Fruit fly (Drosophila melanogaster): ENCODE measurements around the gene CG42570.

The CG42570 gene

DNA sequence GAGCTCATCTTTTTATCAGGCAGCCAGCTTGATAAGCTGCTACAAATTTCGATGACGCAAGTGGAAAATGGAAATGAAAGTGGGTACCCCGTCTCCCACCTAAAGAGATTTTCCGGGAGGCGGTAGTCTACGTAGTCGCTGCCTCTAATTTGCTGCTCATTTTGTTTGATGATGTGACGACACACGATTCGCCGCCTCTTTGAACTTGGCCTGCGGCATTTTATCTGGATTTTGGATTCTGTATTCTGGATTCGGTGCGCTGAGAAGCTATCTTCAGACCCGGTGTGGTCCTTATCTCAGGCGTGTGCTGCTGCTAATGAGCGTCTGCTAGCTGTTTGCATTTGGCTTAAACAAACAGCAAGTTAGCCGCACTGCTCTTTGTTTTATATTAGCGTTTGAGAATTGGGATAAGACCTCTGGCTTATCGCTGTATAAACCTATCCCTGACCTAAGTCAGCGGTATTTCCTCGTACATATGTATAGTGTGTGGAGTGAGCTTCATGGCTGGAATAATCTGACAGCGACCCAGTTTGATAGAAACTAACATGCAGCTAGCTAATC is 3.6 kb upstream of the CG42570 start (continued):
- TF ChIP-seq Rx (GFP tag; IDR thresholded peaks at IDR 0.05) (no peak), CTCF (GFP tag; optimal IDR thresholded peaks at IDR 0.05) (no peak), CG32772 (GFP tag; IDR thresholded peaks at IDR 0.05) (peak; percentile 37; the same call in 1 of the 2 replicates), CG11695 (GFP tag; IDR thresholded peaks at IDR 0.05) (peak; percentile 60; the same call in 1 of the 3 replicates), ara (GFP tag; IDR thresholded peaks at IDR 0.05) (peak; percentile 76), Ptx1 (GFP tag; IDR thresholded peaks at IDR 0.05) (0 out of 2 replicates have a peak, but pooled peaks have one; percentile 20), CG15479 (GFP tag; optimal IDR thresholded peaks at IDR 0.05) (peak; percentile 94), gem (tag; optimal IDR thresholded peaks at IDR 0.05) (peak; percentile 59), ewg (GFP tag; optimal IDR thresholded peaks at IDR 0.05) (peak; percentile 5), bcd (GFP tag; optimal IDR thresholded peaks at IDR 0.05) (peak; percentile 59), trem (tag; optimal IDR thresholded peaks at IDR 0.05) (peak; percentile 6), org-1 (GFP tag; optimal IDR thresholded peaks at IDR 0.05) (peak; percentile 66), sima (GFP tag; optimal IDR thresholded peaks at IDR 0.05) (peak; percentile 40), ap (GFP tag; IDR thresholded peaks at IDR 0.05) (0 out of 2 replicates have a peak, but pooled peaks have one; percentile 21), ems (GFP tag; optimal IDR thresholded peaks at IDR 0.05) (peak; percentile 43), HmgZ (tag; optimal IDR thresholded peaks at IDR 0.05) (peak; percentile 46), HmgD (GFP tag; optimal IDR thresholded peaks at IDR 0.05) (no peak), Awh (GFP tag; IDR thresholded peaks at IDR 0.05) (peak; percentile 71), tll (GFP tag; optimal IDR thresholded peaks at IDR 0.05) (peak in 1 of 2 experiments; percentile 64), zen (tag; optimal IDR thresholded peaks at IDR 0.05) (peak; percentile 86), CG2875 (GFP tag; optimal IDR thresholded peaks at IDR 0.05) (peak; percentile 76), scrt (GFP tag; optimal IDR thresholded peaks at IDR 0.05) (peak; percentile 38), ci (GFP tag; IDR thresholded peaks at IDR 0.05) (peak; percentile 68), CG3163 (GFP tag; optimal IDR thresholded peaks at IDR 0.05) (peak; percentile 30), gro (GFP tag; optimal IDR thresholded peaks at IDR 0.05) (peak; percentile 12), CG34224 (GFP tag; IDR thresholded peaks at IDR 0.05; ENCODE audit: partially characterized antibody) (no peak), Xbp1 (GFP tag; optimal IDR thresholded peaks at IDR 0.05) (peak; percentile 4), CG11723 (GFP tag; optimal IDR thresholded peaks at IDR 0.05) (peak; percentile 29), sr (GFP tag; IDR thresholded peaks at IDR 0.05) (0 out of 3 replicates have a peak, but pooled peaks have one; percentile 32), CG4282 (GFP tag; optimal IDR thresholded peaks at IDR 0.05) (peak; percentile 0), CG6683 (GFP tag; optimal IDR thresholded peaks at IDR 0.05) (peak; percentile 20), Mad (GFP tag; optimal IDR thresholded peaks at IDR 0.05) (peak; percentile 39), CG17359 (tag; optimal IDR thresholded peaks at IDR 0.05) (peak; percentile 75), CG3065 (GFP tag; optimal IDR thresholded peaks at IDR 0.05) (peak; percentile 32), CG12104 (GFP tag; optimal IDR thresholded peaks at IDR 0.05) (peak; percentile 35), Abd-B (GFP tag; optimal IDR thresholded peaks at IDR 0.05) (no peak), Ets65A (GFP tag) (no peak), E2f2 (GFP tag; IDR thresholded peaks at IDR 0.05) (peak; percentile 36; the same call in 1 of the 2 replicates), CG12942 (GFP tag; optimal IDR thresholded peaks at IDR 0.05) (peak; percentile 41), pb (GFP tag; optimal IDR thresholded peaks at IDR 0.05) (peak; percentile 48), CG15073 (GFP tag; optimal IDR thresholded peaks at IDR 0.05) (no peak), CG16863 (GFP tag; optimal IDR thresholded peaks at IDR 0.05) (peak; percentile 65), Sox102F (GFP tag; optimal IDR thresholded peaks at IDR 0.05) (peak; percentile 47), eyg (GFP tag; optimal IDR thresholded peaks at IDR 0.05) (peak; percentile 73), sc (optimal IDR thresholded peaks at IDR 0.05) (no peak), sc (GFP tag; optimal IDR thresholded peaks at IDR 0.05) (peak; percentile 63), bab2 (GFP tag; optimal IDR thresholded peaks at IDR 0.05) (peak; percentile 74), zfh1 (GFP tag; IDR thresholded peaks at IDR 0.05) (peak; percentile 68), Hey (tag; optimal IDR thresholded peaks at IDR 0.05) (peak; percentile 62), CG8281 (tag; optimal IDR thresholded peaks at IDR 0.05) (peak; percentile 29), NC2β (GFP tag; optimal IDR thresholded peaks at IDR 0.05) (peak; percentile 66)
